Fruit fly (Drosophila melanogaster) whole organism, wandering third instar larva: ENCODE data around the gene CG17597.

Experiments
- Dfd ChIP-seq: fragments of >200 bp; optimal IDR thresholded peaks from 2 replicates; lab custom pipeline; 2017; ENCODE audit warnings: missing biosample characterization, missing genetic modification characterization
- Hr83 ChIP-seq: fragments of 200-300 bp; sonication (Bioruptor generic); optimal IDR thresholded peaks from 2 replicates; lab custom pipeline; 2016; ENCODE audit warnings: missing biosample characterization, mild to moderate bottlenecking, missing genetic modification characterization, moderate library complexity; ENCODE audit not compliant: poor library complexity, severe bottlenecking
- Jra ChIP-seq: sonication (Bioruptor generic); optimal IDR thresholded peaks from 2 replicates; lab custom pipeline; 2016; ENCODE audit warnings: missing biosample characterization, missing genetic modification characterization
- Myc ChIP-seq: fragments of >200 bp; optimal IDR thresholded peaks from 2 replicates; lab custom pipeline; 2017
- Rel ChIP-seq, 2 experiments: fragments of 200-800 bp; sonication (Bioruptor generic) in 1 of 2; optimal IDR thresholded peaks; 2 replicates in 1 of 2; 3 replicates in 1 of 2; lab custom pipeline; 2016 to 2019; ENCODE audit warnings: mild to moderate bottlenecking in 2 of 2, missing biosample characterization in 2 of 2, missing genetic modification characterization in 2 of 2, moderate library complexity in 1 of 2
- brk ChIP-seq: fragments of 200-800 bp; sonication (Bioruptor generic); optimal IDR thresholded peaks from 2 replicates; lab custom pipeline; 2016; ENCODE audit warnings: missing biosample characterization, mild to moderate bottlenecking, missing genetic modification characterization
- dmrt93B ChIP-seq: fragments of 200-800 bp; sonication (Bioruptor generic); optimal IDR thresholded peaks from 2 replicates; lab custom pipeline; 2018; ENCODE audit warnings: missing biosample characterization, mild to moderate bottlenecking, missing genetic modification characterization
- dsf ChIP-seq: sonication (Bioruptor generic); optimal IDR thresholded peaks from 2 replicates; lab custom pipeline; 2016; ENCODE audit warnings: missing biosample characterization, missing genetic modification characterization, borderline replicate concordance
- pan ChIP-seq: fragments of >200 bp; optimal IDR thresholded peaks from 2 replicates; lab custom pipeline; 2017
- psq ChIP-seq: fragments of 200-800 bp; sonication (Bioruptor generic); optimal IDR thresholded peaks from 3 replicates; lab custom pipeline; 2017; ENCODE audit warnings: missing biosample characterization, mild to moderate bottlenecking, missing genetic modification characterization, moderate library complexity
- sv ChIP-seq: fragments of 200-800 bp; sonication (Bioruptor generic); optimal IDR thresholded peaks from 3 replicates; lab custom pipeline; 2016; ENCODE audit warnings: missing biosample characterization, missing genetic modification characterization
- usp ChIP-seq: fragments of >200 bp; optimal IDR thresholded peaks from 2 replicates; lab custom pipeline; 2017; ENCODE audit warnings: missing biosample characterization, missing genetic modification characterization

dm6 chr2L:18785026-18785600 is 45.8 kb downstream of the CG17597 start:
- TF ChIP-seq Myc (lab: Kevin White, UChicago) (no peak), brk (GFP tag; lab: Kevin White, UChicago) (no peak), sv (GFP tag; lab: Kevin White, UChicago) (no peak), psq (GFP tag; lab: Kevin White, UChicago) (no peak), Rel (GFP tag; optimal IDR thresholded peaks at IDR 0.05; lab: Kevin White, UChicago) (no peak), Rel (tag; optimal IDR thresholded peaks at IDR 0.05; lab: Kevin White, UChicago) (no peak), dsf (GFP tag; lab: Kevin White, UChicago) (no peak), pan (lab: Kevin White, UChicago) (no peak), usp (GFP tag; lab: Kevin White, UChicago) (no peak), dmrt93B (GFP tag; lab: Kevin White, UChicago) (no peak), Dfd (no peak), Jra (no peak), Hr83 (GFP tag; lab: Kevin White, UChicago) (no peak)
